Worm (Caenorhabditis elegans) whole organism, L4 larva: ENCODE results near the gene srbc-71.

ENCODE experiments used
- D1046.2 ChIP-seq: fragments of 200-800 bp; sonication (Bioruptor generic); IDR thresholded peaks from 2 replicates; pipeline ENCODE4 v1.3.6; 2022; ENCODE audit warnings: missing genetic modification characterization, missing compliant biosample characterization
- F10B5.3 ChIP-seq: sonication (generic microtip); optimal IDR thresholded peaks from 2 replicates; lab custom pipeline; 2016; ENCODE audit warnings: mild to moderate bottlenecking, missing genetic modification characterization, missing compliant biosample characterization
- F26F4.8 ChIP-seq: fragments of 200-800 bp; sonication (Bioruptor generic); conservative IDR thresholded peaks from 2 replicates; pipeline ENCODE4 v1.3.6; 2022; ENCODE audit warnings: missing genetic modification characterization, missing compliant biosample characterization
- F49E8.2 ChIP-seq: sonication (generic microtip); optimal IDR thresholded peaks from 2 replicates; lab custom pipeline; 2016; ENCODE audit warnings: missing compliant biosample characterization, mild to moderate bottlenecking, missing genetic modification characterization, borderline replicate concordance
- T20F7.1 ChIP-seq: fragments of 200-800 bp; sonication (Bioruptor generic); optimal IDR thresholded peaks from 2 replicates; lab custom pipeline; 2018; ENCODE audit warnings: mild to moderate bottlenecking, missing genetic modification characterization, missing compliant biosample characterization
- T26A8.4 ChIP-seq: fragments of 200-800 bp; sonication (Bioruptor generic); IDR thresholded peaks from 2 replicates; pipeline ENCODE4 v1.3.6; 2022; ENCODE audit warnings: missing genetic modification characterization, missing compliant biosample characterization
- Y5F2A.4 ChIP-seq: fragments of 200-800 bp; sonication (Bioruptor generic); optimal IDR thresholded peaks from 2 replicates; lab custom pipeline; 2018; ENCODE audit warnings: mild to moderate bottlenecking, missing genetic modification characterization, missing compliant biosample characterization
- aly-2 ChIP-seq: sonication (generic microtip); optimal IDR thresholded peaks from 2 replicates; lab custom pipeline; 2018; ENCODE audit warnings: missing biosample characterization, missing genetic modification characterization
- ama-1 ChIP-seq: fragments of 150-350 bp; optimal IDR thresholded peaks from 2 replicates; lab custom pipeline; 2014; ENCODE audit warnings: inconsistent platforms, mixed read lengths
- arid-1 ChIP-seq: fragments of 200-800 bp; sonication (Bioruptor generic); conservative IDR thresholded peaks from 2 replicates; pipeline ENCODE4 v1.3.6; 2022; ENCODE audit warnings: missing genetic modification reagents, missing genetic modification characterization, missing compliant biosample characterization
- ceh-20 ChIP-seq: fragments of 200-800 bp; sonication (Bioruptor generic); IDR thresholded peaks from 2 replicates; pipeline ENCODE4 v1.3.6; 2022; ENCODE audit warnings: missing genetic modification reagents, missing genetic modification characterization, missing compliant biosample characterization
- ceh-32 ChIP-seq: sonication (generic microtip); optimal IDR thresholded peaks from 2 replicates; lab custom pipeline; 2016; ENCODE audit warnings: mild to moderate bottlenecking, missing genetic modification characterization, missing compliant biosample characterization; ENCODE audit not compliant: poor library complexity
- ceh-82 ChIP-seq: sonication (generic microtip); optimal IDR thresholded peaks from 2 replicates; lab custom pipeline; 2017; ENCODE audit warnings: missing biosample characterization, missing genetic modification characterization
- ces-1 ChIP-seq: fragments of 150-350 bp; sonication (generic microtip); optimal IDR thresholded peaks from 4 replicates; lab custom pipeline; 2014; ENCODE audit warnings: missing biosample characterization, missing genetic modification reagents, missing genetic modification characterization
- cey-2 ChIP-seq: sonication (generic microtip); optimal IDR thresholded peaks from 3 replicates; lab custom pipeline; 2017; ENCODE audit warnings: missing genetic modification characterization, mild to moderate bottlenecking, missing compliant biosample characterization, antibody characterized with exemption, borderline replicate concordance; ENCODE audit not compliant: insufficient read depth
- ctbp-1 ChIP-seq: fragments of 200-800 bp; sonication (Bioruptor generic); IDR thresholded peaks from 2 replicates; pipeline ENCODE4 v1.3.6; 2022; ENCODE audit warnings: missing genetic modification reagents, missing genetic modification characterization, missing compliant biosample characterization
- daf-19 ChIP-seq: fragments of 200-800 bp; sonication (Bioruptor generic); conservative IDR thresholded peaks from 2 replicates; pipeline ENCODE4 v1.3.6; 2022; ENCODE audit warnings: missing genetic modification characterization, missing compliant biosample characterization
- dmd-6 ChIP-seq: fragments of 200-800 bp; sonication (Bioruptor generic); IDR thresholded peaks from 2 replicates; pipeline ENCODE4 v1.3.6; 2022; ENCODE audit warnings: missing genetic modification reagents, missing genetic modification characterization, missing compliant biosample characterization
- dmd-8 ChIP-seq: fragments of 200-800 bp; sonication (Bioruptor generic); IDR thresholded peaks from 2 replicates; pipeline ENCODE4 v1.3.6; 2022; ENCODE audit warnings: missing genetic modification characterization, missing compliant biosample characterization
- duxl-1 ChIP-seq: sonication (generic microtip); optimal IDR thresholded peaks from 2 replicates; lab custom pipeline; 2016; ENCODE audit warnings: mild to moderate bottlenecking, missing genetic modification characterization, moderate library complexity, missing compliant biosample characterization; ENCODE audit not compliant: poor library complexity
- egl-27 ChIP-seq: sonication (generic microtip); optimal IDR thresholded peaks from 3 replicates; lab custom pipeline; 2017; ENCODE audit warnings: missing biosample characterization, missing genetic modification reagents, missing genetic modification characterization
- hmg-1.1 ChIP-seq: fragments of 200-800 bp; sonication (Bioruptor generic); IDR thresholded peaks from 2 replicates; pipeline ENCODE4 v1.3.6; 2022; ENCODE audit warnings: missing genetic modification reagents, missing genetic modification characterization, missing compliant biosample characterization
- jun-1 ChIP-seq: fragments of 150-350 bp; optimal IDR thresholded peaks from 2 replicates; lab custom pipeline; 2014; ENCODE audit warnings: missing biosample characterization, missing genetic modification reagents, missing genetic modification characterization
- lin-29 ChIP-seq: fragments of 200-800 bp; sonication (Bioruptor generic); IDR thresholded peaks from 2 replicates; pipeline ENCODE4 v1.3.6; 2022; ENCODE audit warnings: missing genetic modification reagents, missing genetic modification characterization, missing compliant biosample characterization
- lin-38 ChIP-seq: fragments of 200-800 bp; sonication (Bioruptor generic); IDR thresholded peaks from 2 replicates; pipeline ENCODE4 v1.3.6; 2022; ENCODE audit warnings: missing genetic modification reagents, missing genetic modification characterization, missing compliant biosample characterization
- lin-39 ChIP-seq: fragments of 150-350 bp; optimal IDR thresholded peaks from 2 replicates; lab custom pipeline; 2014; ENCODE audit warnings: missing biosample characterization, missing genetic modification reagents, missing genetic modification characterization
- madf-5 ChIP-seq, 2 experiments: fragments of 200-800 bp; sonication (Bioruptor generic); IDR thresholded peaks; 2 replicates each; pipeline ENCODE4 v1.3.6; 2022; ENCODE audit warnings: missing compliant biosample characterization in 2 of 2, missing genetic modification characterization in 2 of 2
- mdl-1 ChIP-seq, 2 experiments: fragments of 150-350 bp in 1 of 2; sonication (generic microtip) in 1 of 2; optimal IDR thresholded peaks; 2 replicates each; lab custom pipeline; 2014 to 2017; ENCODE audit warnings: missing biosample characterization in 2 of 2, missing genetic modification characterization in 2 of 2
- mdt-29 ChIP-seq: fragments of 200-800 bp; sonication (Bioruptor generic); IDR thresholded peaks from 2 replicates; pipeline ENCODE4 v1.3.6; 2022; ENCODE audit warnings: missing genetic modification reagents, missing genetic modification characterization, missing compliant biosample characterization
- mxl-3 ChIP-seq: fragments of 200-800 bp; sonication (Bioruptor generic); optimal IDR thresholded peaks from 2 replicates; lab custom pipeline; 2018; ENCODE audit warnings: mild to moderate bottlenecking, missing genetic modification characterization, missing compliant biosample characterization
- nhr-10 ChIP-seq: fragments of 150-350 bp; optimal IDR thresholded peaks from 2 replicates; lab custom pipeline; 2014; ENCODE audit warnings: missing biosample characterization, missing genetic modification characterization
- nhr-25 ChIP-seq: sonication (generic microtip); optimal IDR thresholded peaks from 2 replicates; lab custom pipeline; 2017; ENCODE audit warnings: missing genetic modification characterization, mild to moderate bottlenecking, missing compliant biosample characterization, antibody characterized with exemption, moderate library complexity, borderline replicate concordance; ENCODE audit not compliant: insufficient read depth
- nhr-42 ChIP-seq: fragments of 200-800 bp; sonication (Bioruptor generic); IDR thresholded peaks from 2 replicates; pipeline ENCODE4 v1.3.6; 2022; ENCODE audit warnings: missing genetic modification characterization, missing compliant biosample characterization
- nhr-76 ChIP-seq: fragments of 150-350 bp; optimal IDR thresholded peaks from 2 replicates; lab custom pipeline; 2014; ENCODE audit warnings: missing biosample characterization, missing genetic modification characterization
- nhr-77 ChIP-seq: fragments of 150-350 bp; optimal IDR thresholded peaks from 2 replicates; lab custom pipeline; 2014; ENCODE audit warnings: missing biosample characterization, missing genetic modification characterization
- php-3 ChIP-seq: fragments of 200-800 bp; sonication (Bioruptor generic); IDR thresholded peaks from 2 replicates; pipeline ENCODE4 v1.3.6; 2022; ENCODE audit warnings: missing genetic modification reagents, missing genetic modification characterization, missing compliant biosample characterization
- pqm-1 ChIP-seq: sonication (generic microtip); optimal IDR thresholded peaks from 2 replicates; lab custom pipeline; 2017; ENCODE audit warnings: missing biosample characterization, missing genetic modification characterization
- rbr-2 ChIP-seq: sonication (generic microtip); optimal IDR thresholded peaks from 2 replicates; lab custom pipeline; 2016; ENCODE audit warnings: missing genotype, missing genetic modification characterization, missing compliant biosample characterization
- sdz-12 ChIP-seq: fragments of 200-800 bp; sonication (Bioruptor generic); optimal IDR thresholded peaks from 2 replicates; lab custom pipeline; 2018; ENCODE audit warnings: mild to moderate bottlenecking, missing genetic modification characterization, missing compliant biosample characterization
- snpc-4 ChIP-seq: fragments of 150-350 bp; optimal IDR thresholded peaks from 2 replicates; lab custom pipeline; 2014; ENCODE audit warnings: missing biosample characterization, missing genetic modification characterization
- spr-3 ChIP-seq: fragments of 200-800 bp; sonication (Bioruptor generic); optimal IDR thresholded peaks from 2 replicates; lab custom pipeline; 2018; ENCODE audit warnings: mild to moderate bottlenecking, missing genetic modification characterization, missing compliant biosample characterization
- unc-39 ChIP-seq: sonication (generic microtip); optimal IDR thresholded peaks from 2 replicates; lab custom pipeline; 2017; ENCODE audit warnings: missing biosample characterization, missing genetic modification characterization
- zag-1 ChIP-seq: fragments of 150-350 bp; optimal IDR thresholded peaks from 2 replicates; lab custom pipeline; 2014; ENCODE audit warnings: missing biosample characterization, missing genetic modification characterization
- zfp-2 ChIP-seq: sonication (generic microtip); optimal IDR thresholded peaks from 2 replicates; lab custom pipeline; 2016; ENCODE audit warnings: mild to moderate bottlenecking, missing genetic modification characterization, missing compliant biosample characterization
- zip-11 ChIP-seq: fragments of 200-800 bp; sonication (Bioruptor generic); IDR thresholded peaks from 2 replicates; pipeline ENCODE4 v1.3.6; 2022; ENCODE audit warnings: missing genetic modification characterization, missing compliant biosample characterization
- ztf-7 ChIP-seq: fragments of 150-350 bp; optimal IDR thresholded peaks from 2 replicates; lab custom pipeline; 2014; ENCODE audit warnings: missing biosample characterization, missing genetic modification characterization

srbc-71 gene

DNA sequence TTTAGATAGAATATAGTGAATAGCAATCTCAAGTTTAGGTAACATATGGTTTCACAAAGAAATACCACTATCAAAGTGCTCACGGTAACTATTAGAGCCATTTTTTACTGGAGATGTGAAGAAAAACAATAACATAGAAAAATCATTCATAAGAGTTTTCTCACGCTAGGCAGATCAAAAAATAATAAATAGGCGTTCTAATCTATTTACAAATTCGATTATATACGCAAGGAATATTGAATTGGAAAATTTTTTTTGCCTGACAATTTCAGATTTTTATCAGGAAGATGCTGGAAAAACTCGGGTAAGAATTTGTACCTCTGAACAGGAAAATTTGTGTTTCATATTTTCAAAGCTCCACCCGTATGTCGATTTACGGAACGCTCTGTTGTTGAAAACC is 2.2 kb upstream of the srbc-71 start, which contains the start of gene srbc-70:
TSS of gene srbc-70 (minus strand) at position 101 of the 400 bp plus-strand sequence.
- TF ChIP-seq madf-5 (GFP tag; IDR thresholded peaks at IDR 0.05; lab: Robert Waterston, UW) (no peak), F49E8.2 (no peak), zfp-2 (tag; lab: Kevin White, UChicago) (no peak), dmd-6 (no peak), hmg-1.1 (GFP tag; lab: Robert Waterston, UW) (no peak), nhr-10 (tag; lab: Kevin White, UChicago) (no peak), Y5F2A.4 (GFP tag; lab: Kevin White, UChicago) (no peak), zip-11 (no peak), nhr-25 (tag; lab: Kevin White, UChicago) (no peak), zag-1 (no peak), spr-3 (no peak)

ce11 chrIV:4219983-4220382 is 5.8 kb downstream of the srbc-71 start, which contains the start of gene F30B5.11:
TSS of gene F30B5.11 (minus strand) at chrIV:4220083.
- TF ChIP-seq D1046.2 (GFP tag; lab: Robert Waterston, UW) (no peak), sdz-12 (no peak), nhr-76 (no peak), F49E8.2 (no peak), duxl-1 (tag; lab: Kevin White, UChicago) (no peak), php-3 (no peak), daf-19 (GFP tag; lab: Robert Waterston, UW) (no peak), spr-3 (no peak), lin-38 (GFP tag; lab: Robert Waterston, UW) (no peak), dmd-8 (GFP tag; lab: Robert Waterston, UW) (no peak), pqm-1 (tag; lab: Kevin White, UChicago) (no peak), ces-1 (GFP tag; lab: Kevin White, UChicago) (no peak), arid-1 (GFP tag; lab: Robert Waterston, UW) (no peak), mdl-1 (tag; optimal IDR thresholded peaks at IDR 0.05; lab: Kevin White, UChicago) (no peak), nhr-77 (no peak), mxl-3 (no peak), unc-39 (tag; lab: Kevin White, UChicago) (no peak), rbr-2 (tag; lab: Kevin White, UChicago) (no peak)

ce11 chrIV:4218276-4218675 is 7.5 kb downstream of the srbc-71 start:
- TF ChIP-seq F26F4.8 (GFP tag; lab: Robert Waterston, UW) (no peak), T26A8.4 (GFP tag; lab: Robert Waterston, UW) (peak; percentile 66; the same call in 1 of the 2 replicates)

ce11 chrIV:4216099-4216894 is 9.5 kb downstream of the srbc-71 start:
- peak in 1 of 2 experiments; percentile 66 for TF ChIP-seq mdl-1 (tag; optimal IDR thresholded peaks at IDR 0.05; lab: Kevin White, UChicago)
- no peak for TF ChIP-seq lin-29 (GFP tag; lab: Robert Waterston, UW)
- no peak for TF ChIP-seq F10B5.3
- TF ChIP-seq lin-39 (tag; lab: Kevin White, UChicago) = no peak
- TF ChIP-seq T20F7.1 (GFP tag; lab: Kevin White, UChicago) = no peak
- no peak for TF ChIP-seq ceh-82 (tag; lab: Kevin White, UChicago)
- no peak for TF ChIP-seq nhr-42 (GFP tag; lab: Robert Waterston, UW)
- no peak for TF ChIP-seq aly-2 (tag; lab: Kevin White, UChicago)
- no peak for TF ChIP-seq Y5F2A.4 (GFP tag; lab: Kevin White, UChicago)
- TF ChIP-seq ceh-32 = no peak
- no peak for TF ChIP-seq hmg-1.1 (GFP tag; lab: Robert Waterston, UW)
- TF ChIP-seq ama-1 (lab: Kevin White, UChicago) = no peak
- TF ChIP-seq egl-27 (tag; lab: Kevin White, UChicago) = no peak
- no peak for TF ChIP-seq cey-2 (tag; lab: Kevin White, UChicago)
- no peak for TF ChIP-seq snpc-4 (tag; lab: Kevin White, UChicago)
- no peak for TF ChIP-seq ceh-20 (GFP tag; lab: Robert Waterston, UW)
- TF ChIP-seq mdt-29 (GFP tag; lab: Robert Waterston, UW) = no peak
- TF ChIP-seq ztf-7 (tag; lab: Kevin White, UChicago) = no peak
- no peak for TF ChIP-seq jun-1 (tag; lab: Kevin White, UChicago)
- TF ChIP-seq ces-1 (GFP tag; lab: Kevin White, UChicago) = no peak
- TF ChIP-seq ctbp-1 (GFP tag; lab: Robert Waterston, UW) = no peak
- TF ChIP-seq T26A8.4 (GFP tag; lab: Robert Waterston, UW) = no peak
